Worm (Caenorhabditis elegans) whole organism, young adult: ENCODE results near the gene egl-44.

Source experiments
- F23B12.7 ChIP-seq: sonication (generic microtip); optimal IDR thresholded peaks from 2 replicates; lab custom pipeline; 2017; ENCODE audit warnings: missing genetic modification characterization, mild to moderate bottlenecking, missing compliant biosample characterization, antibody characterized with exemption, moderate library complexity; ENCODE audit not compliant: insufficient read depth
- F39B2.1 ChIP-seq: fragments of 200-800 bp; sonication (Bioruptor generic); IDR thresholded peaks from 2 replicates; pipeline ENCODE4 v1.3.6; 2022; ENCODE audit warnings: missing genetic modification reagents, missing genetic modification characterization, missing compliant biosample characterization
- Y53F4B.3 ChIP-seq: fragments of 200-800 bp; sonication (Bioruptor generic); IDR thresholded peaks from 2 replicates; pipeline ENCODE4 v1.3.6; 2022; ENCODE audit warnings: missing genetic modification reagents, missing genetic modification characterization, missing compliant biosample characterization
- Y53G8AR.9 ChIP-seq: fragments of 200-800 bp; sonication (Bioruptor generic); conservative IDR thresholded peaks from 2 replicates; pipeline ENCODE4 v1.3.6; 2022; ENCODE audit warnings: missing genetic modification reagents, missing genetic modification characterization, missing compliant biosample characterization
- aptf-2 ChIP-seq: fragments of 200-800 bp; sonication (Bioruptor generic); conservative IDR thresholded peaks from 2 replicates; pipeline ENCODE4 v1.3.6; 2022; ENCODE audit warnings: missing genetic modification reagents, missing genetic modification characterization, missing compliant biosample characterization
- attf-3 ChIP-seq: fragments of 200-800 bp; sonication (Bioruptor generic); conservative IDR thresholded peaks from 2 replicates; pipeline ENCODE4 v1.3.6; 2022; ENCODE audit warnings: missing genetic modification reagents, missing genetic modification characterization, missing compliant biosample characterization
- cebp-1 ChIP-seq, 2 experiments: fragments of 200-800 bp in 1 of 2; sonication (Bioruptor generic) in 1 of 2; sonication (generic microtip) in 1 of 2; IDR thresholded peaks in 1 of 2; optimal IDR thresholded peaks in 1 of 2; 2 replicates each; pipeline versions ENCODE4 v1.3.6 to Lab custom; 2017 to 2022; ENCODE audit warnings: missing compliant biosample characterization in 2 of 2, missing genetic modification characterization in 2 of 2, mild to moderate bottlenecking in 1 of 2, missing genetic modification reagents in 1 of 2, moderate library complexity in 1 of 2
- cebp-2 ChIP-seq: fragments of 200-800 bp; sonication (Bioruptor generic); IDR thresholded peaks from 2 replicates; pipeline ENCODE4 v1.3.6; 2022; ENCODE audit warnings: missing genetic modification characterization, missing compliant biosample characterization
- die-1 ChIP-seq: sonication (generic microtip); optimal IDR thresholded peaks from 2 replicates; lab custom pipeline; 2016; ENCODE audit warnings: missing genotype, mild to moderate bottlenecking, missing genetic modification characterization, missing compliant biosample characterization
- dox-1 ChIP-seq: fragments of 200-800 bp; sonication (Bioruptor generic); IDR thresholded peaks from 2 replicates; pipeline ENCODE4 v1.3.6; 2022; ENCODE audit warnings: missing genetic modification reagents, missing genetic modification characterization, missing compliant biosample characterization
- hmg-1.2 ChIP-seq: fragments of 200-800 bp; sonication (Bioruptor generic); IDR thresholded peaks from 2 replicates; pipeline ENCODE4 v1.3.6; 2022; ENCODE audit warnings: missing genetic modification reagents, missing genetic modification characterization, missing compliant biosample characterization
- hmg-20 ChIP-seq: fragments of 200-800 bp; sonication (Bioruptor generic); IDR thresholded peaks from 2 replicates; pipeline ENCODE4 v1.3.6; 2022; ENCODE audit warnings: missing genetic modification reagents, missing genetic modification characterization, missing compliant biosample characterization
- hrde-1 ChIP-seq: sonication (generic microtip); optimal IDR thresholded peaks from 2 replicates; lab custom pipeline; 2016; ENCODE audit warnings: missing genetic modification characterization, mild to moderate bottlenecking, missing compliant biosample characterization, moderate library complexity, missing genotype, missing genetic modification reagents, borderline replicate concordance
- lin-54 ChIP-seq: fragments of 200-800 bp; sonication (Bioruptor generic); optimal IDR thresholded peaks from 2 replicates; lab custom pipeline; 2018; ENCODE audit warnings: mild to moderate bottlenecking, missing genetic modification characterization, missing compliant biosample characterization
- madf-10 ChIP-seq: sonication (generic microtip); optimal IDR thresholded peaks from 2 replicates; lab custom pipeline; 2016; ENCODE audit warnings: mild to moderate bottlenecking, missing genetic modification characterization, missing compliant biosample characterization
- madf-6 ChIP-seq: fragments of 200-800 bp; sonication (Bioruptor generic); IDR thresholded peaks from 2 replicates; pipeline ENCODE4 v1.3.6; 2022; ENCODE audit warnings: missing genetic modification reagents, missing genetic modification characterization, missing compliant biosample characterization
- mcd-1 ChIP-seq: fragments of 200-800 bp; sonication (Bioruptor generic); IDR thresholded peaks from 2 replicates; pipeline ENCODE4 v1.3.6; 2022; ENCODE audit warnings: missing genetic modification reagents, missing genetic modification characterization, missing compliant biosample characterization
- mxl-1 ChIP-seq: sonication (generic microtip); optimal IDR thresholded peaks from 2 replicates; lab custom pipeline; 2016; ENCODE audit warnings: missing genetic modification characterization, missing compliant biosample characterization
- nhr-27 ChIP-seq: fragments of 200-800 bp; sonication (Bioruptor generic); optimal IDR thresholded peaks from 2 replicates; lab custom pipeline; 2018; ENCODE audit warnings: mild to moderate bottlenecking, missing genetic modification characterization, moderate library complexity, missing compliant biosample characterization
- pbrm-1 ChIP-seq: fragments of 200-800 bp; sonication (Bioruptor generic); IDR thresholded peaks from 2 replicates; pipeline ENCODE4 v1.3.6; 2022; ENCODE audit warnings: missing genetic modification reagents, missing genetic modification characterization, missing compliant biosample characterization
- sdz-38 ChIP-seq: sonication (generic microtip); optimal IDR thresholded peaks from 2 replicates; lab custom pipeline; 2016; ENCODE audit warnings: missing genotype, missing genetic modification characterization, missing compliant biosample characterization
- snpc-1.1 ChIP-seq: sonication (generic microtip); optimal IDR thresholded peaks from 2 replicates; lab custom pipeline; 2017; ENCODE audit warnings: missing genetic modification characterization, mild to moderate bottlenecking, missing compliant biosample characterization, antibody characterized with exemption, moderate library complexity, missing genotype, missing genetic modification reagents; ENCODE audit not compliant: insufficient read depth
- snpc-4 ChIP-seq, 5 experiments: fragments of 150-350 bp in 1 of 5; sonication (generic microtip) in 4 of 5; optimal IDR thresholded peaks; 2 replicates each; lab custom pipeline; 2014 to 2018; ENCODE audit warnings: missing genetic modification characterization in 5 of 5, missing biosample characterization in 3 of 5, antibody characterized with exemption in 2 of 5, mild to moderate bottlenecking in 2 of 5, missing compliant biosample characterization in 2 of 5, missing genotype in 2 of 5, moderate library complexity in 2 of 5, missing genetic modification reagents in 1 of 5
- somi-1 ChIP-seq: fragments of 200-800 bp; sonication (Bioruptor generic); optimal IDR thresholded peaks from 2 replicates; lab custom pipeline; 2018; ENCODE audit warnings: mild to moderate bottlenecking, missing genetic modification characterization, missing compliant biosample characterization
- tbx-9 ChIP-seq: sonication (generic microtip); optimal IDR thresholded peaks from 2 replicates; lab custom pipeline; 2016; ENCODE audit warnings: borderline replicate concordance, missing genetic modification characterization, inconsistent platforms, missing compliant biosample characterization
- tlf-1 ChIP-seq: fragments of 200-800 bp; sonication (Bioruptor generic); optimal IDR thresholded peaks from 2 replicates; lab custom pipeline; 2018; ENCODE audit warnings: mild to moderate bottlenecking, missing genetic modification characterization, missing compliant biosample characterization
- unc-62 ChIP-seq: fragments of 150-350 bp; optimal IDR thresholded peaks from 2 replicates; lab custom pipeline; 2014; ENCODE audit warnings: missing biosample characterization, missing genetic modification reagents, missing genetic modification characterization
- xnd-1 ChIP-seq: sonication (generic microtip); optimal IDR thresholded peaks from 2 replicates; lab custom pipeline; 2016; ENCODE audit warnings: missing genotype, missing genetic modification reagents, missing genetic modification characterization, missing compliant biosample characterization
- zfh-2 ChIP-seq: fragments of 200-800 bp; sonication (Bioruptor generic); conservative IDR thresholded peaks from 2 replicates; pipeline ENCODE4 v1.3.6; 2022; ENCODE audit warnings: missing genetic modification reagents, missing genetic modification characterization, missing compliant biosample characterization
- ztf-18 ChIP-seq: sonication (generic microtip); optimal IDR thresholded peaks from 2 replicates; lab custom pipeline; 2016; ENCODE audit warnings: missing genotype, mild to moderate bottlenecking, missing genetic modification characterization, missing compliant biosample characterization

egl-44 gene

DNA sequence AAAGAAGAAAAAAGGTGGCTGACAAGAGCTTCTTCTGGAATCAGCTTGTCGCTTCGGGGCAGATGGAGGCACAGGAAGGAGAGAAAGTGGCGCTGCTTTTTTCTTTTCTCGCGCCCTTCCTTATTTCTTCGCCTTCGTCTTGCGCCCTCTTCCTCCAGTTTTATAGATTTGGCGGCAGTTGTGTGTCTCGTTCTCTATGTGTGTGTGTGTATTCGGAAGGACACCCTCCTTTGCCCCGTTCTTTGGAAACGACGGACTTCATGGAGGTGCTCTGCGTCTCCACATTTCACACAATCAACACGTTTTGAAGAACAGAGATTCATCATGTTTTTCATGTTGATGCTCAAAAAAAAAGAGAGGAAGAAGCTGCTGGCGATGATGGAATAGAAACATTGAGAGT is 20.1 kb downstream of the egl-44 start:
- TF ChIP-seq dox-1 (GFP tag; lab: Robert Waterston, UW): 0 out of 2 replicates have a peak, but pooled peaks have one; percentile 26
- TF ChIP-seq cebp-1 (GFP tag; IDR thresholded peaks at IDR 0.05; lab: Robert Waterston, UW): no peak
- peak; percentile 27 for TF ChIP-seq cebp-1 (tag; optimal IDR thresholded peaks at IDR 0.05; lab: Kevin White, UChicago)
- no peak for TF ChIP-seq madf-10
- TF ChIP-seq die-1: no peak
- no peak for TF ChIP-seq snpc-4 (GFP tag; optimal IDR thresholded peaks at IDR 0.05; lab: Kevin White, UChicago)
- TF ChIP-seq snpc-4 (tag; optimal IDR thresholded peaks at IDR 0.05; lab: Kevin White, UChicago): peak in 1 of 4 experiments; percentile 5
- peak; percentile 86 for TF ChIP-seq zfh-2
- no peak for TF ChIP-seq aptf-2 (GFP tag; lab: Robert Waterston, UW)
- TF ChIP-seq cebp-2: no peak
- no peak for TF ChIP-seq attf-3
- peak; percentile 25; the same call in 1 of the 2 replicates for TF ChIP-seq hmg-1.2 (GFP tag; lab: Robert Waterston, UW)
- no peak for TF ChIP-seq madf-6 (GFP tag; lab: Robert Waterston, UW)
- no peak for TF ChIP-seq ztf-18 (tag; lab: Kevin White, UChicago)
- TF ChIP-seq sdz-38 (tag; lab: Kevin White, UChicago): no peak
- no peak for TF ChIP-seq hrde-1 (tag; lab: Kevin White, UChicago)

- TF ChIP-seq lin-54 (GFP tag; lab: Kevin White, UChicago) (no peak), xnd-1 (tag; lab: Kevin White, UChicago) (no peak), somi-1 (no peak), zfh-2 (peak; percentile 50; the same call in 1 of the 2 replicates), unc-62 (no peak), tlf-1 (no peak), Y53F4B.3 (no peak)
These were observed 22.1 kb downstream of the egl-44 start for ce11 chrII:5950657-5951056.

ce11 chrII:5951745-5952144 is 23.1 kb downstream of the egl-44 start:
- TF ChIP-seq mxl-1 (tag; lab: Kevin White, UChicago): no peak
- TF ChIP-seq F23B12.7 (tag; lab: Kevin White, UChicago): no peak
- no peak for TF ChIP-seq mcd-1 (GFP tag; lab: Robert Waterston, UW)
- no peak for TF ChIP-seq nhr-27
- TF ChIP-seq tbx-9 (tag; lab: Kevin White, UChicago): no peak
- no peak for TF ChIP-seq hmg-20 (GFP tag; lab: Robert Waterston, UW)
- no peak for TF ChIP-seq snpc-1.1 (tag; lab: Kevin White, UChicago)
- no peak for TF ChIP-seq madf-10

DNA sequence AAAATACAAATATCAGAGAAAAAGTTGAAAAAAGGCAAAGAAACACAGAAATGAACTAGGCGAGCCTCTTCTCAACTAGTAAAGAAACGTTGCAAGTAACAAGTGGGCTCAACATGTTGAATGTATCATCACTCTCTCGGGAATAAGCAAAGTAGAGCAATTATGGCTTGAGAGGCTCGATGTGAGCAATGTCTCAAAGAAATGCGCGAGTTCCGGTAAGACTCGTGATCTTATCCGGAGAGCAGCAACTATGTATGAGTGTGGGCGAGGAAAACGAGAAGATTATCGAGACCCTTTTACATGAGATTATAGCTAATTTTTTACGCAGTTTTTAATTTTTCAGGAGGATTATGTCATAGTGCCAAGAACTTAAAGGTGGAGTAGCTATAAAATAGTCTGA is 23.6 kb downstream of the egl-44 start:
- TF ChIP-seq F39B2.1 (GFP tag; lab: Robert Waterston, UW) (no peak), pbrm-1 (no peak), madf-10 (no peak)

DNA sequence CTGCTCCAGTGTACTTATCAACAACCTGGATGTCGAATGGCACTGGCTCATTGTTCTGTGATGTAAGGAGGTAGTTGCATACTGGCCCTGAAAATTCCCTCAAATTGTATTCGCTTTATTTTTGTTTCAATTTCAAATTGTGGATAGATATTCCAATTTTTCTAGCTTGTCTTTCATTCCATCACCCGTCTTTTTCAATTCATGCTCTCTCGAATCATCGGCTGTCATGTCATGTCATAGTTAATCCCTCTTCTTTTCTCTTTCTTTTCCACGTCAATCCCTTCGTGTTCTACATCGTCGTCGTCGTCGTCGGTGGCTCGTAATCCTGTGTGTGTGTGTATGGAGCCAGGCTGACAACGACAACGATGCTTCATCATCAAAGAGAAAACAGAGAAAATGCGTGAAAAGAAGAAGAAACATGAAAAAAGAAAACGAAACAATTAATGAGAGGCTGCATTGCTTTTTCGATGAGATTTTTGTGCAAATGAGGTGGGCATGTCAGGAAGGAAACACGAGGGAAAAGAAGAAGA is 27.1 kb downstream of the egl-44 start:
- TF ChIP-seq dox-1 (GFP tag; lab: Robert Waterston, UW) (no peak), sdz-38 (tag; lab: Kevin White, UChicago) (no peak), madf-10 (no peak), Y53G8AR.9 (no peak)
